Worm (Caenorhabditis elegans) whole organism, dauer: Measurements from ENCODE around the gene nhr-148.
"Not testable (repeated sequence)": the region's sequence is repeated elsewhere in the genome, so short reads cannot be mapped to it uniquely, and the experiment has no call there.

Experiments
- unc-62 ChIP-seq: sonication (generic microtip); optimal IDR thresholded peaks from 2 replicates; lab custom pipeline; 2017; ENCODE audit warnings: missing biosample characterization, missing genetic modification reagents, missing genetic modification characterization

The nhr-148 gene

ce11 chrV:7345494-7345893 lies 3.5 kb downstream of the nhr-148 start, which contains the start of gene nhr-147:
nhr-147 (plus strand) TSS chrV:7345794.
- not testable (repeated sequence) for TF ChIP-seq unc-62 (GFP tag; lab: Kevin White, UChicago)

ce11 chrV:7349541-7349940 lies 7.6 kb downstream of the nhr-148 start, which contains the start of gene nhr-149:
nhr-149 (minus strand) TSS chrV:7349641.
- TF ChIP-seq unc-62 (GFP tag; lab: Kevin White, UChicago): no peak

DNA sequence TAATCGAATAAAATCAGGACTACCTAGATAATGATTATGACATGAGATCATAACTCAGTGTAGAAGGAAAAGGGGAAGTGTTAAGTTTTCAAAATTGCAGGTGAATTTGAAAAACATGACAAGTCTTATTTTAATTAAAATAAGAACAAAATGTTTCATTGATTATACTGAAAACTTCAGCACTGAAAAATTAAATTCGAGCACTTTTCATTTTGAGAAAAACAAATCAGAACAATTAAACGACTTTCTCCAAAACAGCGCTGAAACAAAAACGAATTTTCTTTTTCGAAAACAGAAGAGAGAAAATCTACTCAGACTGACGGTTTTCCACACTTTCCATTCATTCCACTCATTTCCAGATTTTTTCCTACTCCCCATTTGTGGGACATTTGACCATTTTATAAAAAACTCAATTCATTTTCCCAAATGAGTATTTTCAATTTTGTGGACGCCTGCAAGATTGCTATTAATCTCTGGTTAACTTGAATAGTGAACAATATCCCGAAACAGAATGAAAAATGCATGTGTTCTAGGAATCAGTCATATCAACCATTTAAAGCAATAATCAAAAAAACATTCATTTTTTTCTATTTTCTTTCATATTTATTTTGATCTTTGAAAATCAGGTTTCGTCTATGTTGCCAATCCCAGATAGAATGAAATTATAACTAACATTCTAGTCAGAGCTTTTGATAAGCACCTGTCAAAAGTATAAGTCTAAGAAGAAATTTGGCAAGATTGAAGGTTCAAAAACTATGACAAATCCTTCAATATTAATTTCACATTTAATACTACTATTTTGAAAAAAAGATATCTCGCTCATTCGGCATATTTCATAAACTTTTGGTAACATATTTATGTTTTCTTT lies 10.5 kb downstream of the nhr-148 start, which contains the start of the genes srh-231 and srh-275:
TSS of gene srh-231 (minus strand) at position 51 of the 868 bp plus-strand sequence.
TSS of gene srh-275 (plus strand) at position 818 of the 868 bp plus-strand sequence.
- TF ChIP-seq unc-62 (GFP tag; lab: Kevin White, UChicago): no peak

- TF ChIP-seq unc-62 (GFP tag; lab: Kevin White, UChicago): no peak
Observed at ce11 chrV:7353602-7354001, 11.6 kb downstream of the nhr-148 start.

ce11 chrV:7355464-7355863 lies 13.5 kb downstream of the nhr-148 start, which contains the start of gene tag-293:
tag-293 (minus strand) TSS chrV:7355564.
- TF ChIP-seq unc-62 (GFP tag; lab: Kevin White, UChicago): no peak

DNA sequence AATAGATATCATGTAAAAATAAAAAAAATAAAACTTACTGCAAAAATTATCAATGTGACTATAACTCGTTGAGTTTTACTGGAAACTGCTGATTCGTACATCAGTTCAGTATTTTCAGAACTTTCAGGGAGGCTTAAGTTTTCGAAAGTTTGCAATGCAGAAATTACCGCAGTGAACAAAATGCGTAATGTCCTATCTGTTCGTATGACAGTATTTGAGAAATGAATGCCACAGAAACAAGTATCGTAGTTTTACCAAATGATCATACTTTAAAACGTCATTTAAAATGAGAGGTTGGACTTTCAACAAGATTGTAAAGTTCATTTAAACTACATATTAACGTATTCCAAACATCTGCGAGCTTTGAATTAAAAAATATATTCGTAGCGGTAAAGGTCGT lies 14.7 kb downstream of the nhr-148 start, which contains the start of gene C03G6.21:
TSS of gene C03G6.21 (minus strand) at position 101 of the 400 bp plus-strand sequence.
- no peak for TF ChIP-seq unc-62 (GFP tag; lab: Kevin White, UChicago)

DNA sequence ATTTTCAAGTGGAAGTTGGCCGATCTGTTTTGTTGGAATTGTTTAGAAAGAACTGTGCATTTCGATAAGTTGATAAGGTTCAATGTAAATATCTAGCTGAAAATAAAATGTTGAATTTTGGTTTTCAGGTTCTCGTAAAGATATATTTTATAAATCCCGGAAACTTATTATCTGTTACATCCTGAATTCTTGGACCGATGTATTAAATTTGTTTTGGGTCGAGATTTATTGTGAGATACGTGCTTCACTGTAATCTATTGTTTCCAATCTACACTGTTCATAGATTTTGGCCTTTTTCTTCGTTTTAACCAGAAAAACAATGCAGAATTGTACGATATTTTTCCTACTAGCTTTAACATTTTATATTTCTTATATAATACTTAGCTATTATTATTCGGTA lies 15.2 kb downstream of the nhr-148 start, which contains the start of gene C03G6.6:
TSS of gene C03G6.6 (plus strand) at position 301 of the 400 bp plus-strand sequence.
- no peak for TF ChIP-seq unc-62 (GFP tag; lab: Kevin White, UChicago)

ce11 chrV:7361673-7362072 lies 19.7 kb downstream of the nhr-148 start, which contains the start of gene cyp-35A1:
cyp-35A1 (minus strand) TSS chrV:7361773.
- TF ChIP-seq unc-62 (GFP tag; lab: Kevin White, UChicago): no peak

DNA sequence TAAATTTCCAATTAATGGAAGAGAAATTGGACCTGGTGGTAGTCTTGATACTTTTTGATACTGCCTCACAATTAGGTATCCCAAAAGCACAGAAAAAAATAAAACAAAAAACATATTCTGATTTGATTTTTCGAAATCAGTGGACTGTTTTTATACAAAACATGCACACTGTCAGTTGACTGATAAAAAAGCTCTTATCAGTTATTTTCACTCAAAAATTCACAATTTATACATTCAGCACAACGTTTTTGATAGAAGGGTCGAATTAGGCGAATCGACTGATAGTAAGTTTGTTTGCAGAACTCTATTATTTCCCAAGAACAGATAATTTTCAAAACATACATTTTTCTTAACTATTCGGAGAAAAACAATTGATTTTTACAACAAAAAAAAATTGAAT lies 22.1 kb downstream of the nhr-148 start, which contains the start of gene cyp-35A2:
TSS of gene cyp-35A2 (minus strand) at position 124 of the 400 bp plus-strand sequence.
- no peak for TF ChIP-seq unc-62 (GFP tag; lab: Kevin White, UChicago)

DNA sequence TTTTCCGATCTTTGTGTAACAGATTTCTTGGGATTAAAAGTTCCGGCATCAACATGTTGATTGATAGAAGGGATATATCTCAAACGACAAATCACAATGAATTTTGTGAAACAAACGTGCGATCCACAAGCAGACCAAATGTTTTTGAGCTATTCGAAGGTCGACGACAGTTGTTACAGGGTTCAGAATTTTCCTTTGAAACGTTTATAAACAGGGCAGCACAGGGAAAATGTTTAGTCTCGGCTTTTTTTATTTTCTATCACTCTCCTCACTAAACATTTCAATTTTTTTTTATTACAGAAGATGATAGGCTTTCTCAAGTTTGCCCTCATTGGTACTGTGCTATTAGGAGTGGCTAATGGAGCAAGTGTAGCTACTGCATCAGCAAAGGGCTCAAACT lies 23.0 kb downstream of the nhr-148 start, which contains the start of gene exc-13:
TSS of gene exc-13 (plus strand) at position 301 of the 400 bp plus-strand sequence.
- no peak for TF ChIP-seq unc-62 (GFP tag; lab: Kevin White, UChicago)

DNA sequence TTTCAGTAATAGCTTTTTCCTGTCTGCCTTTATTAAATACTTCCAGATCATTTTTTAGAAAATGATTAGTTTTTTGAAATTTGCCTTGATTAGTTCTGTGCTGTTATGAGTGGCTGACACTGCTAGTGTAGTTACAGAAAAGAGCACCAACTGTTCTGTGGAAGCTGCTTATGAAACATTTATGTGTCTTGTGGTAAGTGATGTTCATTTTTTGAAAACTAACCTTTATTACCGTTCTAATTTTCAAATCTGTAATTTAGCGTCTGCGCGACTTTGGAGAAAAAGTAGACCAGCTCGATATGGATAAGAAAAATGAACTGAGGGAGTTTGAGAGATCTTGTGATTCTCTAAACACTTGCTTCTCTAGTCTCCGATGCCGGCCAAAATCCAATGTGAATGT lies 27.6 kb downstream of the nhr-148 start, which contains the start of gene srj-14:
TSS of gene srj-14 (plus strand) at position 131 of the 400 bp plus-strand sequence.
- TF ChIP-seq unc-62 (GFP tag; lab: Kevin White, UChicago): no peak

ce11 chrV:7374090-7374489 lies 32.1 kb downstream of the nhr-148 start, which contains the start of gene srx-56:
srx-56 (plus strand) TSS chrV:7374390.
- no peak for TF ChIP-seq unc-62 (GFP tag; lab: Kevin White, UChicago)

DNA sequence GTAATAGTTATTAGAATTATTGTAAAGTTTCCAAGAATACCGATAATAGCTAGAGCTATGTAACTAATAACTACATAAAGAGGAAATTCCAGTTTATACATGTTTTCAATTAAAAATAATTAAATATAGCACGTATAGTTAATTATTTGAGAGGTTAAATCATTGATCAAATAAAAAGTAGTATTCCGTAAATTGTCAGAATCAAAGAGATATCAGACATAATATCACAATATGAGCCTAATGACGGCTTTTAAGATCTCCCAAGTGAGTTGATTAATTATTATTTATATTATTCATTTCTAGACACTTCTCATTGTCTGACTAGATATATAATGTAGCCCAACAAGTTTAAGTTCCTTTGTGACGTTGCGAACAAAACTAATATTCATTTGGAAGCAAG lies 37.4 kb downstream of the nhr-148 start, which contains the start of gene srsx-24:
TSS of gene srsx-24 (minus strand) at position 101 of the 400 bp plus-strand sequence.
- no peak for TF ChIP-seq unc-62 (GFP tag; lab: Kevin White, UChicago)

ce11 chrV:7381008-7381407 lies 39.1 kb downstream of the nhr-148 start, which contains the start of gene C03G6.17:
C03G6.17 (minus strand) TSS chrV:7381108.
- no peak for TF ChIP-seq unc-62 (GFP tag; lab: Kevin White, UChicago)

- TF ChIP-seq unc-62 (GFP tag; lab: Kevin White, UChicago): no peak
Observed at ce11 chrV:7386052-7386573, 44.2 kb downstream of the nhr-148 start, which contains the start of gene srp-6. srp-6 (minus strand) TSS chrV:7386102.
